Worm (Caenorhabditis elegans): ENCODE results near the gene sru-24.

- TF ChIP-seq ets-7 (tag; optimal IDR thresholded peaks at IDR 0.05) (no peak), tbx-11 (GFP tag; IDR thresholded peaks at IDR 0.05) (no peak), ceh-13 (GFP tag; optimal IDR thresholded peaks at IDR 0.05) (no peak)
Measured at ce11 chrV:628527-628926, 42.7 kb downstream of the sru-24 start, which contains the start of gene F48G7.9.

All from whole organism, early embryonic.